Fruit fly (Drosophila melanogaster): ENCODE results near the gene eIF4EHP.

eIF4EHP gene

dm6 chr3R:24104471-24105311, 4.1 kb downstream of the eIF4EHP start:
- TF ChIP-seq CG8301 (tag; optimal IDR thresholded peaks at IDR 0.05) (peak; percentile 3), rn (GFP tag; IDR thresholded peaks at IDR 0.05) (no peak)

dm6 chr3R:24103708-24104107, 5.1 kb downstream of the eIF4EHP start:
- TF ChIP-seq CG4496 (GFP tag; IDR thresholded peaks at IDR 0.05) (no peak), Pif1B (GFP tag; optimal IDR thresholded peaks at IDR 0.05) (no peak), CG32121 (GFP tag; IDR thresholded peaks at IDR 0.05) (no peak), CG17806 (tag; optimal IDR thresholded peaks at IDR 0.05) (no peak), CG14655 (GFP tag; optimal IDR thresholded peaks at IDR 0.05) (no peak)

- TF ChIP-seq CG32121 (GFP tag; IDR thresholded peaks at IDR 0.05) (no peak), gl (tag; optimal IDR thresholded peaks at IDR 0.05) (no peak), D1 (tag; optimal IDR thresholded peaks at IDR 0.05) (no peak), EcR (GFP tag; optimal IDR thresholded peaks at IDR 0.05) (no peak), CG13204 (GFP tag; optimal IDR thresholded peaks at IDR 0.05) (no peak), CG12605 (GFP tag; IDR thresholded peaks at IDR 0.05) (no peak), Snoo (tag; optimal IDR thresholded peaks at IDR 0.05) (no peak), rn (GFP tag; IDR thresholded peaks at IDR 0.05) (no peak), fd96Ca (GFP tag; IDR thresholded peaks at IDR 0.05) (no peak), Ets98B (GFP tag; IDR thresholded peaks at IDR 0.05) (no peak), CG9948 (tag; optimal IDR thresholded peaks at IDR 0.05) (no peak), CG10348 (GFP tag; IDR thresholded peaks at IDR 0.05) (no peak), CG17806 (tag; optimal IDR thresholded peaks at IDR 0.05) (no peak), CG15710 (tag; optimal IDR thresholded peaks at IDR 0.05) (no peak), CG8301 (tag; optimal IDR thresholded peaks at IDR 0.05) (no peak), CG34367 (tag; optimal IDR thresholded peaks at IDR 0.05) (no peak), CG4496 (GFP tag; IDR thresholded peaks at IDR 0.05) (no peak), Pif1B (GFP tag; optimal IDR thresholded peaks at IDR 0.05) (no peak), CG14655 (GFP tag; optimal IDR thresholded peaks at IDR 0.05) (no peak)
These were observed 6.4 kb downstream of the eIF4EHP start for dm6 chr3R:24102387-24102786.

dm6 chr3R:24101437-24101836, 7.3 kb downstream of the eIF4EHP start:
- TF ChIP-seq rn (GFP tag; IDR thresholded peaks at IDR 0.05) (no peak), Pif1B (GFP tag; optimal IDR thresholded peaks at IDR 0.05) (no peak), CG12605 (GFP tag; IDR thresholded peaks at IDR 0.05) (no peak), Snoo (tag; optimal IDR thresholded peaks at IDR 0.05) (no peak), Pif1A (GFP tag; optimal IDR thresholded peaks at IDR 0.05) (no peak), D1 (tag; optimal IDR thresholded peaks at IDR 0.05) (no peak)

dm6 chr3R:24100717-24101116, 8.0 kb downstream of the eIF4EHP start:
- TF ChIP-seq Pif1B (GFP tag; optimal IDR thresholded peaks at IDR 0.05): no peak

- TF ChIP-seq CG9948 (tag; optimal IDR thresholded peaks at IDR 0.05): peak; percentile 59
- no peak for TF ChIP-seq CG10348 (GFP tag; IDR thresholded peaks at IDR 0.05)
- peak; percentile 74 for TF ChIP-seq CG14655 (GFP tag; optimal IDR thresholded peaks at IDR 0.05)
- no peak for TF ChIP-seq D1 (tag; optimal IDR thresholded peaks at IDR 0.05)
- peak; percentile 76 for TF ChIP-seq Pif1A (GFP tag; optimal IDR thresholded peaks at IDR 0.05)
- TF ChIP-seq CG15710 (tag; optimal IDR thresholded peaks at IDR 0.05): peak; percentile 62
- TF ChIP-seq CG32121 (GFP tag; IDR thresholded peaks at IDR 0.05): peak; percentile 79; the same call in 1 of the 2 replicates
- peak; percentile 70 for TF ChIP-seq CG8301 (tag; optimal IDR thresholded peaks at IDR 0.05)
- peak; percentile 85 for TF ChIP-seq fd96Ca (GFP tag; IDR thresholded peaks at IDR 0.05)
- TF ChIP-seq gl (tag; optimal IDR thresholded peaks at IDR 0.05): peak; percentile 28
- TF ChIP-seq rn (GFP tag; IDR thresholded peaks at IDR 0.05): 0 out of 2 replicates have a peak, but pooled peaks have one; percentile 41
- TF ChIP-seq Pif1B (GFP tag; optimal IDR thresholded peaks at IDR 0.05): peak; percentile 58
- TF ChIP-seq Ets98B (GFP tag; IDR thresholded peaks at IDR 0.05): peak; percentile 81
- TF ChIP-seq CG34367 (tag; optimal IDR thresholded peaks at IDR 0.05): peak; percentile 48
- TF ChIP-seq Snoo (tag; optimal IDR thresholded peaks at IDR 0.05): peak; percentile 38
- peak; percentile 55 for TF ChIP-seq CG17806 (tag; optimal IDR thresholded peaks at IDR 0.05)
- peak; percentile 47 for TF ChIP-seq EcR (GFP tag; optimal IDR thresholded peaks at IDR 0.05)
- peak; percentile 75 for TF ChIP-seq CG4496 (GFP tag; IDR thresholded peaks at IDR 0.05)
- no peak for TF ChIP-seq CG13204 (GFP tag; optimal IDR thresholded peaks at IDR 0.05)
- TF ChIP-seq CG12605 (GFP tag; IDR thresholded peaks at IDR 0.05): peak; percentile 76
- TF ChIP-seq CG8159 (tag; optimal IDR thresholded peaks at IDR 0.05): peak; percentile 58
These were observed 9.4 kb downstream of the eIF4EHP start for dm6 chr3R:24099039-24100026.

All from whole organism, pupa.